Fruit fly (Drosophila melanogaster): ENCODE results near the gene Cyp4e3.
A peak's percentile ranks its signal among the peaks of the same experiment; 100 is the strongest.

The Cyp4e3 gene

dm6 chr2L:9737803-9738202, 12.1 kb downstream of the Cyp4e3 start (continued):
- TF ChIP-seq CG10565 (GFP tag; optimal IDR thresholded peaks at IDR 0.05) (no peak), CG10366 (GFP tag; IDR thresholded peaks at IDR 0.05) (no peak), gce (GFP tag; IDR thresholded peaks at IDR 0.05) (no peak), prd (optimal IDR thresholded peaks at IDR 0.05) (no peak), prd (GFP tag; IDR thresholded peaks at IDR 0.05) (peak; percentile 13; the same call in 1 of the 3 replicates), Awh (GFP tag; IDR thresholded peaks at IDR 0.05) (no peak), Sry-β (GFP tag; optimal IDR thresholded peaks at IDR 0.05) (no peak), CG7786 (GFP tag; optimal IDR thresholded peaks at IDR 0.05) (no peak), Dad (GFP tag; optimal IDR thresholded peaks at IDR 0.05) (no peak), Vsx1 (GFP tag; optimal IDR thresholded peaks at IDR 0.05) (no peak), CG8388 (GFP tag; optimal IDR thresholded peaks at IDR 0.05) (no peak), sr (GFP tag; IDR thresholded peaks at IDR 0.05) (no peak), grau (tag; optimal IDR thresholded peaks at IDR 0.05) (peak; percentile 27), Max (GFP tag; optimal IDR thresholded peaks at IDR 0.05) (no peak), zen (tag; optimal IDR thresholded peaks at IDR 0.05) (no peak), CG18011 (GFP tag; optimal IDR thresholded peaks at IDR 0.05) (no peak), CG6654 (GFP tag; optimal IDR thresholded peaks at IDR 0.05) (no peak), CG3847 (GFP tag; IDR thresholded peaks at IDR 0.05) (no peak), CG18476 (GFP tag; optimal IDR thresholded peaks at IDR 0.05) (no peak), CG34224 (GFP tag; IDR thresholded peaks at IDR 0.05; ENCODE audit: partially characterized antibody) (no peak), zen2 (GFP tag; IDR thresholded peaks at IDR 0.05; ENCODE audit: partially characterized antibody) (no peak), CG17186 (GFP tag; optimal IDR thresholded peaks at IDR 0.05) (no peak), Ptx1 (GFP tag; IDR thresholded peaks at IDR 0.05) (no peak; the same call in 1 of the 2 replicates), usp (GFP tag; optimal IDR thresholded peaks at IDR 0.05) (no peak), CG13123 (GFP tag; optimal IDR thresholded peaks at IDR 0.05) (no peak), NC2α (GFP tag; optimal IDR thresholded peaks at IDR 0.05) (no peak), Meics (GFP tag; optimal IDR thresholded peaks at IDR 0.05) (peak; percentile 17), fru (optimal IDR thresholded peaks at IDR 0.05) (no peak), Hmr (GFP tag; optimal IDR thresholded peaks at IDR 0.05) (peak; percentile 8), CG6791 (GFP tag; IDR thresholded peaks at IDR 0.05; ENCODE audit: partially characterized antibody) (no peak), lmd (GFP tag; IDR thresholded peaks at IDR 0.05) (no peak), CG2678 (tag; optimal IDR thresholded peaks at IDR 0.05) (peak; percentile 37), CG10321 (GFP tag; IDR thresholded peaks at IDR 0.05) (no peak), CG11723 (GFP tag; optimal IDR thresholded peaks at IDR 0.05) (no peak), NK7.1 (GFP tag; optimal IDR thresholded peaks at IDR 0.05) (no peak), mirr (GFP tag; optimal IDR thresholded peaks at IDR 0.05) (no peak), CG7745 (tag; optimal IDR thresholded peaks at IDR 0.05) (no peak), D19A (tag; optimal IDR thresholded peaks at IDR 0.05) (no peak), nerfin-1 (tag; optimal IDR thresholded peaks at IDR 0.05) (no peak), bigmax (GFP tag; optimal IDR thresholded peaks at IDR 0.05) (no peak), CG1603 (tag; optimal IDR thresholded peaks at IDR 0.05) (peak; percentile 23), CG17912 (GFP tag; optimal IDR thresholded peaks at IDR 0.05) (no peak), Myb (GFP tag; optimal IDR thresholded peaks at IDR 0.05) (no peak), Kr (GFP tag; optimal IDR thresholded peaks at IDR 0.05) (no peak), E2f2 (GFP tag; IDR thresholded peaks at IDR 0.05) (no peak), gsb (GFP tag; IDR thresholded peaks at IDR 0.05) (no peak), CG3726 (GFP tag; IDR thresholded peaks at IDR 0.05) (no peak), CG13775 (GFP tag; optimal IDR thresholded peaks at IDR 0.05) (no peak), pb (GFP tag; optimal IDR thresholded peaks at IDR 0.05) (no peak), CG11398 (GFP tag; optimal IDR thresholded peaks at IDR 0.05) (no peak), CG7928 (GFP tag; optimal IDR thresholded peaks at IDR 0.05) (no peak), B-H2 (GFP tag; optimal IDR thresholded peaks at IDR 0.05) (no peak)

All from whole organism, embryonic.